Worm (Caenorhabditis elegans): ENCODE data around the gene F56C3.8.
"Not testable (repeated sequence)": the region's sequence is repeated elsewhere in the genome, so short reads cannot be mapped to it uniquely, and the experiment has no call there.

F56C3.8 gene

DNA sequence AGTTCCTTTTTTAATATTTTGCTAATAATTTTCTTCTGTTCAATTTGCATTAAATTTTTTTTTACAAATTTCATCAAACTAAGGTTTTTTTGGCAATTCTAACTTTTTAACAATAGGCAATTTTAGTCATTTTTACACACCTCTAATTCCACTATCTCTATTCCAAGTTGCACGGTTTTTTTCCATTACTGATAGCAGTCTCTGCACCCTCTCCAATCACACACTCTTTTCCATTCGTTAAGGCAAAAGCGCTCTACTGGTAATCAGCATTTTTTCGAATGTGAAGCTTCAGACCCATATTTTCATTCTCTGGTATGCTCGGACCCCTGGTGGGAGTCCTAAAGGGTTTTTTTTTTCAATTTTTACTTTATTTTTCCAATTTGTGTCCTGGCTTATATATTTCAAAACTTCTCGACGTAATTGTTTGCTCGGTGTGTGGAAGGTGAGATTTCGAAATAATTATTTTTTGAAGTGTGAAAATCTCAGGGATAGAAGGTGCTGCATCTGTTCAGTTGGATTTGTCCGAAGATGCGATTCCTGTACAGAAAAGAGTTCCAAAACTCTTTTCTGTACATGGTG, 32.4 kb upstream of the F56C3.8 start, which contains the start of the genes F19G12.4 and F19G12.8:
Gene F19G12.4 (plus strand): TSS at position 529 of the 579 bp plus-strand sequence.
Gene F19G12.8 (plus strand): TSS at position 545 of the 579 bp plus-strand sequence.
- TF ChIP-seq pha-2 (tag; optimal IDR thresholded peaks at IDR 0.05) (no peak), rnt-1 (tag; optimal IDR thresholded peaks at IDR 0.05) (no peak), dmd-4 (tag; optimal IDR thresholded peaks at IDR 0.05; ENCODE audit: borderline replicate concordance) (no peak), ceh-14 (tag; optimal IDR thresholded peaks at IDR 0.05) (no peak), syd-9 (tag; optimal IDR thresholded peaks at IDR 0.05) (no peak), ceh-2 (tag; optimal IDR thresholded peaks at IDR 0.05) (no peak), dve-1 (tag; optimal IDR thresholded peaks at IDR 0.05) (no peak), odd-2 (tag; optimal IDR thresholded peaks at IDR 0.05) (no peak), pros-1 (tag; optimal IDR thresholded peaks at IDR 0.05) (no peak), C38D4.7 (GFP tag; optimal IDR thresholded peaks at IDR 0.05) (no peak), T23F11.4 (GFP tag; optimal IDR thresholded peaks at IDR 0.05) (no peak), sox-4 (tag; optimal IDR thresholded peaks at IDR 0.05) (no peak), ceh-34 (tag; optimal IDR thresholded peaks at IDR 0.05) (no peak)

- TF ChIP-seq ceh-19 (GFP tag; optimal IDR thresholded peaks at IDR 0.05) (no peak), sdc-2 (tag; optimal IDR thresholded peaks at IDR 0.05) (no peak), hlh-8 (tag; optimal IDR thresholded peaks at IDR 0.05) (no peak), fkh-6 (tag; optimal IDR thresholded peaks at IDR 0.05) (no peak), hlh-30 (tag; optimal IDR thresholded peaks at IDR 0.05; ENCODE audit: insufficient read depth) (no peak), ceh-24 (tag; optimal IDR thresholded peaks at IDR 0.05) (no peak), pha-4 (tag; optimal IDR thresholded peaks at IDR 0.05) (no peak), ceh-18 (tag; optimal IDR thresholded peaks at IDR 0.05) (no peak), ttx-3 (tag; optimal IDR thresholded peaks at IDR 0.05) (no peak), pros-1 (tag; optimal IDR thresholded peaks at IDR 0.05) (no peak), pha-2 (tag; optimal IDR thresholded peaks at IDR 0.05) (no peak), ref-2 (tag; optimal IDR thresholded peaks at IDR 0.05) (no peak), ceh-2 (tag; optimal IDR thresholded peaks at IDR 0.05) (no peak)
These were observed 28.4 kb upstream of the F56C3.8 start, which contains the start of gene srh-19 for ce11 chrX:1412844-1413243. TSS of gene srh-19 (plus strand) at chrX:1413144.

DNA sequence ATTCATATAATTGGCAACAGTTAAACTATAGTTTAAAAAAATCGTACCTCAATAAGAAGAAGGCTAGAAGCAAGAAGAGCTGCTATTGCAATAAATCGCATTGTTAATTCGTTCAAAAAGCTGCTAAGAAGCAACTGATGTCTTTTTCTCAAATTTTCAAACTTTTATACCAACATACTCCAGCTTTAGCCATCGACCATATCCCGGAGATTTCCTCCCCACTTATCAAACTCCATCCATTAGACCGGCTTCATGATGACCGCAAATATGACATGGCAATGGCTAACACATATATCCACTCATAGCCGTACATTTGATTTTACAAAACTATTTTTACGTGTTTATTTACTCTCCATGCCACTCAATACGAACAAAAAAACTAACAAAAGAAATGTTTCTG, 26.1 kb upstream of the F56C3.8 start, which contains the start of gene abu-2:
Gene abu-2 (minus strand): TSS at position 101 of the 400 bp plus-strand sequence.
- TF ChIP-seq tbx-7 (tag; optimal IDR thresholded peaks at IDR 0.05): no peak

DNA sequence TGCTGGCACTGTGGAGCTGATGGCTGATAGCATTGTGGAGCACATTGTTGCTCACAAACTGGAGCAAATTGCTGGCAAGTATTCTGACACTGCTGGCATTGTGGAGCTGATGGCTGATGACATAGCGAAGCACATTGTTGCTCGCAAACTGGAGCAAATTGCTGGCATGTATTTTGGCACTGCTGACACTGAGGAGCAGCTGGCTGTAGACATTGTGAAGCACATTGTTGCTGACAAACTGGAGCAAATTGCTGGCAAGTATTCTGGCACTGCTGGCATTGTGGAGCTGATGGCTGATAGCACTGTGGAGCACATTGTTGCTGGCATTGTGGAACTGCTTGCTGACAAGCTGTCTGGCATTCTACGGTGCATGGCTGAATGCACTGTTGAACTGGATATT, 24.8 kb upstream of the F56C3.8 start:
- TF ChIP-seq fax-1 (tag; optimal IDR thresholded peaks at IDR 0.05): no peak
- no peak for TF ChIP-seq T23F11.4 (GFP tag; optimal IDR thresholded peaks at IDR 0.05)

ce11 chrX:1403971-1404370, 19.5 kb upstream of the F56C3.8 start, which contains the start of gene ZK402.1:
TSS of gene ZK402.1 (plus strand) at chrX:1404271.
- not testable (repeated sequence) for TF ChIP-seq ama-1 (optimal IDR thresholded peaks at IDR 0.05); pha-4 (tag; optimal IDR thresholded peaks at IDR 0.05); hlh-13 (GFP tag; optimal IDR thresholded peaks at IDR 0.05)

ce11 chrX:1403444-1403843, 19.0 kb upstream of the F56C3.8 start, which contains the start of gene ZK402.2:
TSS of gene ZK402.2 (plus strand) at chrX:1403744.
- not testable (repeated sequence) for TF ChIP-seq nfya-1, unc-42, ets-4 (tag; optimal IDR thresholded peaks at IDR 0.05)

Measured in whole organism, late embryonic.